Fruit fly (Drosophila melanogaster) whole organism, embryonic: Measurements from ENCODE around the gene Ak3.

Experiments used
- Atf6 ChIP-seq: fragments of 200-800 bp; sonication (Bioruptor generic); IDR thresholded peaks from 2 replicates; pipeline ENCODE4 v1.3.6; 2022; ENCODE audit warnings: missing biosample characterization, missing genetic modification characterization
- CG10654 ChIP-seq: fragments of 200-800 bp; sonication (Bioruptor generic); optimal IDR thresholded peaks from 2 replicates; lab custom pipeline; 2016; ENCODE audit warnings: missing biosample characterization, missing genetic modification characterization
- CG11085 ChIP-seq: fragments of 200-800 bp; sonication (Bioruptor generic); IDR thresholded peaks from 2 replicates; pipeline ENCODE4 v1.3.6; 2022; ENCODE audit warnings: missing biosample characterization, missing genetic modification characterization
- CG11695 ChIP-seq: fragments of 200-800 bp; sonication (Bioruptor generic); IDR thresholded peaks from 3 replicates; pipeline ENCODE4 v1.3.6; 2022; ENCODE audit warnings: missing biosample characterization, missing genetic modification characterization
- CG13424 ChIP-seq: fragments of 200-800 bp; sonication (Bioruptor generic); optimal IDR thresholded peaks from 2 replicates; lab custom pipeline; 2019; ENCODE audit warnings: missing biosample characterization, mild to moderate bottlenecking, missing genetic modification characterization, moderate library complexity
- CG15011 ChIP-seq: fragments of 200-800 bp; sonication (Bioruptor generic); optimal IDR thresholded peaks from 3 replicates; lab custom pipeline; 2018; ENCODE audit warnings: missing biosample characterization, mild to moderate bottlenecking, missing genetic modification characterization
- CG18011 ChIP-seq: fragments of 200-800 bp; sonication (Bioruptor generic); optimal IDR thresholded peaks from 2 replicates; lab custom pipeline; 2017; ENCODE audit warnings: missing biosample characterization, missing genetic modification characterization, mild to moderate bottlenecking, moderate library complexity, missing genotype
- CG33213 ChIP-seq: fragments of 200-800 bp; sonication (Bioruptor generic); optimal IDR thresholded peaks from 3 replicates; lab custom pipeline; 2016; ENCODE audit warnings: missing biosample characterization, missing genetic modification characterization
- CG3838 ChIP-seq: fragments of 200-800 bp; sonication (Bioruptor generic); optimal IDR thresholded peaks from 3 replicates; lab custom pipeline; 2016; ENCODE audit warnings: missing biosample characterization, missing genetic modification characterization
- CG4328 ChIP-seq: fragments of 200-800 bp; sonication (Bioruptor generic); optimal IDR thresholded peaks from 3 replicates; lab custom pipeline; 2017; ENCODE audit warnings: missing biosample characterization, missing genetic modification reagents, missing genetic modification characterization
- CG43689 ChIP-seq: fragments of 200-800 bp; sonication (Bioruptor generic); IDR thresholded peaks from 2 replicates; pipeline ENCODE4 v1.3.6; 2022; ENCODE audit warnings: missing biosample characterization, missing genetic modification characterization
- CG4854 ChIP-seq: fragments of 200-800 bp; sonication (Bioruptor generic); optimal IDR thresholded peaks from 2 replicates; lab custom pipeline; 2016; ENCODE audit warnings: missing biosample characterization, missing genetic modification characterization, inconsistent platforms
- CG5953 ChIP-seq: fragments of 200-800 bp; sonication (Bioruptor generic); IDR thresholded peaks from 2 replicates; pipeline ENCODE4 v1.3.6; 2022; ENCODE audit warnings: missing biosample characterization, missing genetic modification characterization
- CG6175 ChIP-seq: fragments of 200-800 bp; sonication (Bioruptor generic); IDR thresholded peaks from 3 replicates; pipeline ENCODE4 v1.3.6; 2022; ENCODE audit warnings: missing biosample characterization, missing genetic modification characterization
- CG6683 ChIP-seq: fragments of 200-800 bp; sonication (Bioruptor generic); optimal IDR thresholded peaks from 2 replicates; lab custom pipeline; 2017; ENCODE audit warnings: missing biosample characterization, mild to moderate bottlenecking, missing genetic modification characterization, missing genetic modification reagents
- CG6813 ChIP-seq: fragments of 200-800 bp; sonication (Bioruptor generic); optimal IDR thresholded peaks from 2 replicates; lab custom pipeline; 2017; ENCODE audit warnings: missing biosample characterization, missing genetic modification characterization, mild to moderate bottlenecking, moderate library complexity, missing genetic modification reagents
- CG7271 ChIP-seq: fragments of 200-800 bp; sonication (Bioruptor generic); optimal IDR thresholded peaks from 2 replicates; lab custom pipeline; 2018; ENCODE audit warnings: missing biosample characterization, mild to moderate bottlenecking, missing genetic modification characterization, moderate library complexity
- CG7745 ChIP-seq: fragments of 200-800 bp; sonication (Bioruptor generic); optimal IDR thresholded peaks from 2 replicates; lab custom pipeline; 2018; ENCODE audit warnings: missing biosample characterization, mild to moderate bottlenecking, missing genetic modification characterization, moderate library complexity
- CG8281 ChIP-seq: fragments of 200-800 bp; sonication (Bioruptor generic); optimal IDR thresholded peaks from 2 replicates; lab custom pipeline; 2018; ENCODE audit warnings: missing biosample characterization, mild to moderate bottlenecking, missing genetic modification characterization, moderate library complexity
- CG9817 ChIP-seq: fragments of 200-800 bp; sonication (Bioruptor generic); optimal IDR thresholded peaks from 2 replicates; lab custom pipeline; 2018; ENCODE audit warnings: missing biosample characterization, mild to moderate bottlenecking, missing genetic modification characterization, moderate library complexity
- Dfd ChIP-seq, 2 experiments: fragments of >200 bp; optimal IDR thresholded peaks; 2 replicates each; lab custom pipeline; 2017; ENCODE audit warnings: missing biosample characterization in 2 of 2, missing genetic modification characterization in 2 of 2
- Hand ChIP-seq: fragments of 200-800 bp; sonication (Bioruptor generic); optimal IDR thresholded peaks from 2 replicates; lab custom pipeline; 2017; ENCODE audit warnings: mild to moderate bottlenecking, missing biosample characterization, missing genetic modification reagents, missing genetic modification characterization
- Lpt ChIP-seq: fragments of >200 bp; optimal IDR thresholded peaks from 2 replicates; lab custom pipeline; 2018; ENCODE audit warnings: missing biosample characterization, missing genetic modification characterization
- Nf-YC ChIP-seq: fragments of 200-800 bp; optimal IDR thresholded peaks from 3 replicates; lab custom pipeline; 2019; ENCODE audit warnings: missing biosample characterization, mild to moderate bottlenecking, missing genetic modification characterization, moderate library complexity
- Oli ChIP-seq: fragments of 200-800 bp; sonication (Bioruptor generic); optimal IDR thresholded peaks from 2 replicates; lab custom pipeline; 2018; ENCODE audit warnings: missing biosample characterization, mild to moderate bottlenecking, missing genetic modification characterization, moderate library complexity
- Opbp ChIP-seq: fragments of 200-800 bp; sonication (Bioruptor generic); IDR thresholded peaks from 3 replicates; pipeline ENCODE4 v1.3.6; 2022; ENCODE audit warnings: missing biosample characterization, missing genetic modification characterization; ENCODE audit not compliant: partially characterized antibody
- Rx ChIP-seq: fragments of 200-800 bp; sonication (Bioruptor generic); IDR thresholded peaks from 2 replicates; pipeline ENCODE4 v1.3.6; 2022; ENCODE audit warnings: missing biosample characterization, missing genetic modification characterization
- Trl ChIP-seq, 3 experiments: fragments of >200 bp in 2 of 3; fragments of 200-800 bp in 1 of 3; sonication (Bioruptor generic) in 1 of 3; optimal IDR thresholded peaks; 2 replicates in 1 of 3; 3 replicates in 2 of 3; lab custom pipeline; 2016 to 2017; ENCODE audit warnings: missing biosample characterization in 1 of 3, missing genetic modification characterization in 1 of 3
- Xrp1 ChIP-seq: fragments of 200-800 bp; sonication (Bioruptor generic); IDR thresholded peaks from 2 replicates; pipeline ENCODE4 v1.3.6; 2022; ENCODE audit warnings: missing biosample characterization, missing genetic modification characterization
- aop ChIP-seq: fragments of 200-800 bp; sonication (Bioruptor generic); IDR thresholded peaks from 2 replicates; pipeline ENCODE4 v1.3.6; 2022; ENCODE audit warnings: missing biosample characterization, missing genetic modification characterization
- crol ChIP-seq: fragments of 200-800 bp; sonication (Bioruptor generic); IDR thresholded peaks from 2 replicates; pipeline ENCODE4 v1.3.6; 2022; ENCODE audit warnings: missing biosample characterization, missing genetic modification characterization
- dimm ChIP-seq: fragments of 200-800 bp; sonication (Bioruptor generic); IDR thresholded peaks from 2 replicates; pipeline ENCODE4 v1.3.6; 2022; ENCODE audit warnings: missing biosample characterization, missing genetic modification characterization
- fru ChIP-seq: fragments of >200 bp; optimal IDR thresholded peaks from 2 replicates; lab custom pipeline; 2017
- gce ChIP-seq: fragments of 200-800 bp; sonication (Bioruptor generic); IDR thresholded peaks from 3 replicates; pipeline ENCODE4 v1.3.6; 2022; ENCODE audit warnings: missing biosample characterization, missing genetic modification characterization
- gcm ChIP-seq: fragments of 200-800 bp; sonication (Bioruptor generic); optimal IDR thresholded peaks from 2 replicates; lab custom pipeline; 2019; ENCODE audit warnings: missing biosample characterization, mild to moderate bottlenecking, missing genetic modification characterization, moderate library complexity
- ham ChIP-seq: fragments of 200-800 bp; sonication (Bioruptor generic); IDR thresholded peaks from 2 replicates; pipeline ENCODE4 v1.3.6; 2022; ENCODE audit warnings: missing biosample characterization, missing genetic modification characterization
- hbn ChIP-seq: fragments of 200-800 bp; sonication (Bioruptor generic); IDR thresholded peaks from 2 replicates; pipeline ENCODE4 v1.3.6; 2022; ENCODE audit warnings: missing biosample characterization, missing genetic modification characterization; ENCODE audit not compliant: partially characterized antibody
- hth ChIP-seq: fragments of >200 bp; optimal IDR thresholded peaks from 2 replicates; lab custom pipeline; 2017; ENCODE audit warnings: inconsistent platforms
- ind ChIP-seq: fragments of 200-800 bp; sonication (Bioruptor generic); optimal IDR thresholded peaks from 3 replicates; lab custom pipeline; 2016; ENCODE audit warnings: missing biosample characterization, missing genetic modification characterization
- lilli ChIP-seq: fragments of 200-800 bp; sonication (Bioruptor generic); optimal IDR thresholded peaks from 3 replicates; lab custom pipeline; 2016; ENCODE audit warnings: missing biosample characterization, missing genetic modification characterization
- lov ChIP-seq, 2 experiments: fragments of 200-800 bp in 1 of 2; fragments of >200 bp in 1 of 2; sonication (Bioruptor generic) in 1 of 2; IDR thresholded peaks in 1 of 2; optimal IDR thresholded peaks in 1 of 2; 2 replicates in 1 of 2; 3 replicates in 1 of 2; pipeline versions ENCODE4 v1.3.6 to Lab custom; 2017 to 2022; ENCODE audit warnings: missing biosample characterization in 1 of 2, missing genetic modification characterization in 1 of 2
- onecut ChIP-seq: fragments of 200-800 bp; sonication (Bioruptor generic); IDR thresholded peaks from 2 replicates; pipeline ENCODE4 v1.3.6; 2022; ENCODE audit warnings: missing biosample characterization, missing genetic modification characterization
- sqz ChIP-seq: fragments of 200-800 bp; sonication (Bioruptor generic); optimal IDR thresholded peaks from 3 replicates; lab custom pipeline; 2018; ENCODE audit warnings: missing biosample characterization, mild to moderate bottlenecking, missing genetic modification characterization
- stwl ChIP-seq: fragments of 200-800 bp; sonication (Bioruptor generic); optimal IDR thresholded peaks from 3 replicates; lab custom pipeline; 2018; ENCODE audit warnings: missing biosample characterization, mild to moderate bottlenecking, missing genetic modification characterization, moderate library complexity
- tap ChIP-seq: fragments of 200-800 bp; optimal IDR thresholded peaks from 3 replicates; lab custom pipeline; 2019; ENCODE audit warnings: missing biosample characterization, mild to moderate bottlenecking, missing genetic modification characterization, moderate library complexity
- tll ChIP-seq, 2 experiments: fragments of 200-800 bp in 1 of 2; fragments of >200 bp in 1 of 2; sonication (Bioruptor generic) in 1 of 2; optimal IDR thresholded peaks; 2 replicates each; lab custom pipeline; 2017 to 2019; ENCODE audit warnings: missing biosample characterization in 2 of 2, missing genetic modification characterization in 2 of 2, mild to moderate bottlenecking in 1 of 2, moderate library complexity in 1 of 2
- usp ChIP-seq: fragments of >200 bp; optimal IDR thresholded peaks from 2 replicates; lab custom pipeline; 2017; ENCODE audit warnings: missing biosample characterization, missing genetic modification characterization
- zf30C ChIP-seq: fragments of 200-800 bp; sonication (Bioruptor generic); optimal IDR thresholded peaks from 3 replicates; lab custom pipeline; 2018; ENCODE audit warnings: missing biosample characterization, mild to moderate bottlenecking, missing genetic modification characterization

Ak3 gene

dm6 chr3R:10888633-10889519 is 512 bp downstream of the Ak3 start (continued):
- TF ChIP-seq CG43689 (GFP tag; lab: Robert Waterston, UW) (no peak), crol (GFP tag; lab: Robert Waterston, UW) (peak; percentile 98), Nf-YC (tag; lab: Kevin White, UChicago) (no peak), hth (lab: Kevin White, UChicago) (no peak), CG7271 (tag; lab: Kevin White, UChicago) (no peak), ind (GFP tag; lab: Kevin White, UChicago) (peak; percentile 41), aop (GFP tag; lab: Robert Waterston, UW) (no peak), Xrp1 (GFP tag; lab: Robert Waterston, UW) (peak; percentile 19; the same call in 1 of the 2 replicates), Hand (GFP tag; lab: Kevin White, UChicago) (peak; percentile 44), CG3838 (GFP tag; lab: Kevin White, UChicago) (no peak), CG6813 (GFP tag; lab: Kevin White, UChicago) (peak; percentile 17), dimm (GFP tag; lab: Robert Waterston, UW) (no peak), ham (no peak), Atf6 (peak; percentile 56; the same call in 1 of the 2 replicates), Opbp (GFP tag; lab: Robert Waterston, UW) (no peak), CG6175 (GFP tag; lab: Robert Waterston, UW) (no peak; the same call in 2 of the 3 replicates), gce (GFP tag; lab: Robert Waterston, UW) (no peak), onecut (peak; percentile 40; the same call in 1 of the 2 replicates), Lpt (GFP tag; lab: Kevin White, UChicago) (no peak), lilli (peak; percentile 30), CG6683 (GFP tag; lab: Kevin White, UChicago) (no peak), CG5953 (no peak), CG13424 (tag; lab: Kevin White, UChicago) (peak; percentile 15), CG10654 (GFP tag; lab: Kevin White, UChicago) (no peak), stwl (tag; lab: Kevin White, UChicago) (no peak), CG8281 (tag; lab: Kevin White, UChicago) (no peak), tap (peak; percentile 10), CG11695 (0 out of 3 replicates have a peak, but pooled peaks have one; percentile 6), tll (GFP tag; optimal IDR thresholded peaks at IDR 0.05; lab: Kevin White, UChicago) (no peak), sqz (GFP tag; lab: Kevin White, UChicago) (no peak), fru (lab: Kevin White, UChicago) (no peak), CG4328 (no peak), hbn (GFP tag; lab: Robert Waterston, UW) (no peak; the same call in 1 of the 2 replicates), Trl (optimal IDR thresholded peaks at IDR 0.05; lab: Kevin White, UChicago) (peak; percentile 96 to 97), Trl (GFP tag; optimal IDR thresholded peaks at IDR 0.05; lab: Kevin White, UChicago) (no peak), CG4854 (GFP tag; lab: Kevin White, UChicago) (no peak), usp (no peak), gcm (GFP tag; lab: Kevin White, UChicago) (no peak), CG11085 (GFP tag; lab: Robert Waterston, UW) (no peak), CG33213 (no peak), lov (optimal IDR thresholded peaks at IDR 0.05; lab: Kevin White, UChicago) (no peak), lov (GFP tag; IDR thresholded peaks at IDR 0.05; lab: Robert Waterston, UW) (peak; percentile 61; the same call in 1 of the 3 replicates), CG9817 (tag; lab: Kevin White, UChicago) (no peak), Dfd (GFP tag; optimal IDR thresholded peaks at IDR 0.05; lab: Kevin White, UChicago) (no peak), Rx (GFP tag; lab: Robert Waterston, UW) (no peak), Oli (no peak), CG15011 (GFP tag; lab: Kevin White, UChicago) (peak; percentile 2), zf30C (no peak), CG7745 (tag; lab: Kevin White, UChicago) (no peak), CG18011 (GFP tag; lab: Kevin White, UChicago) (no peak)
